Worm (Caenorhabditis elegans): Measurements from ENCODE around the gene C07B5.4.

C07B5.4 gene

DNA sequence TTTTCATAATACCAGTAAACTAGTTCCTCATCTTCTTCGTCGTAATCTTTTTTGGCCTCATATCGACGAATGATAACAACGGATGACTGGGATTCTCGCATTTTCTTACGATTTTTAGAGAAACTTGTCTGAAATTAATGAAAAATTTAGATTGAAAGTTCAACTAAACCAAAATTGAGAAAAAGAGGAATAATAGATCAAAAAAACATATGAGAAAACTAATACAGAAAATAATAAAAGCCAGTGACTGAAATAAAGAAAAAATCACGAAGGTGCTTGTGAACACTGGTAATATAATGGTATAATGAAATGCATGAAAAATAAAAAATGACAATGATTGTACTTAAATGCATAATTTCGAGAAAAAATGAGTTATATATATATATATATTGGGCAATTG is 7.2 kb downstream of the C07B5.4 start, which contains the start of gene C07B5.8:
Gene C07B5.8, minus strand, starts transcription at position 101 of the 400 bp plus-strand sequence.
- TF ChIP-seq nhr-43 (tag; optimal IDR thresholded peaks at IDR 0.05; ENCODE audit: poor library complexity, severe bottlenecking) (no peak), nhr-77 (tag; optimal IDR thresholded peaks at IDR 0.05) (no peak), lsy-12 (tag; optimal IDR thresholded peaks at IDR 0.05) (no peak), hmg-11 (tag; optimal IDR thresholded peaks at IDR 0.05) (no peak), skn-1 (tag; optimal IDR thresholded peaks at IDR 0.05) (no peak), nhr-23 (tag; optimal IDR thresholded peaks at IDR 0.05) (no peak), lin-39 (tag; optimal IDR thresholded peaks at IDR 0.05) (no peak), unc-62 (GFP tag; optimal IDR thresholded peaks at IDR 0.05) (no peak), elt-3 (tag; optimal IDR thresholded peaks at IDR 0.05) (no peak), ceh-16 (tag; optimal IDR thresholded peaks at IDR 0.05) (no peak), fos-1 (tag; optimal IDR thresholded peaks at IDR 0.05) (no peak), sea-2 (GFP tag; optimal IDR thresholded peaks at IDR 0.05) (no peak), mdl-1 (tag; optimal IDR thresholded peaks at IDR 0.05) (no peak), snpc-4 (tag; optimal IDR thresholded peaks at IDR 0.05) (no peak), ztf-11 (tag; optimal IDR thresholded peaks at IDR 0.05) (no peak), fkh-10 (GFP tag; optimal IDR thresholded peaks at IDR 0.05) (no peak)

ce11 chrX:9537538-9538172 is 8.2 kb downstream of the C07B5.4 start:
- peak; percentile 56 for TF ChIP-seq nhr-23 (tag; optimal IDR thresholded peaks at IDR 0.05)
- TF ChIP-seq fos-1 (tag; optimal IDR thresholded peaks at IDR 0.05), result no peak
- TF ChIP-seq ZK546.5 (tag; optimal IDR thresholded peaks at IDR 0.05), result no peak
- peak; percentile 15 for TF ChIP-seq jun-1 (tag; optimal IDR thresholded peaks at IDR 0.05)
- no peak for TF ChIP-seq snpc-4 (tag; optimal IDR thresholded peaks at IDR 0.05)
- TF ChIP-seq pqm-1 (tag; optimal IDR thresholded peaks at IDR 0.05), result peak; percentile 52
- TF ChIP-seq lsy-12 (tag; optimal IDR thresholded peaks at IDR 0.05), result no peak
- TF ChIP-seq ztf-4 (tag; optimal IDR thresholded peaks at IDR 0.05), result no peak
- TF ChIP-seq nhr-25 (tag; optimal IDR thresholded peaks at IDR 0.05), result peak; percentile 84
- peak; percentile 67 for TF ChIP-seq nhr-43 (tag; optimal IDR thresholded peaks at IDR 0.05; ENCODE audit: poor library complexity, severe bottlenecking)
- TF ChIP-seq elt-3 (tag; optimal IDR thresholded peaks at IDR 0.05), result peak in 1 of 3 experiments; percentile 50
- no peak for TF ChIP-seq egl-27 (tag; optimal IDR thresholded peaks at IDR 0.05)

DNA sequence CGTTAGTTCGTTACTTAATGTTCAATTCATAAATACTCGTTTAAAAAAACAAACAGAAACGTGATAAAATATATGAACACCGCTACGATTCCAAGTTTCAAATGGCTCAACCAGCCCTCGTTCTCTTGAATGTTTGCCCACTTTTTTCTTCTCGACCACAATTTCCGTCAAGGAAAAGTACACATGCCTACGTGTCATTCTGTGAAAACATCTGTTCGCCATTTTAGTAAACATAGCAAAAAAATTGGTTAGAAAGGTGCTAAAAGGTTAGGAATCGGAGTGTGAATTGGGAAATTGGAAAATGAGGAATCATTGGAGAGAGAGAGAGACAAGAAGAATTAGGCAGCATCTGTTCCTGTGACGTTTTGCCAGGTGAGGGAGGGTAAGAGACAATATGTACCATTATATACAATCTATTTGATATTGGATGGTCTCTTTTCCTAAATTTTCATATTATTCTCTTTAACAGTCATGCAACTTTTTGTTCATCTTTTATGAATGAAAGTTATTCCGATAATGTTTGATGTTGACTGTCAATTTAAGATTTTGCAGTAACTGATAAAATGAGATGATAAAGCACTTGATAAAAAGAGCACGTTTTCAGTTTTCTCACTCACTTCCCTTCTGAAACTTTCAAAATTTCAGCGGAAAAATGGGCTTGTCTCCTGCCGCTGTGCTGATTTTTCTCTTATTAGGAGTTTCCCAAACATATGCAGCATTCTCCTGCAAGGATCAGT is 10.0 kb downstream of the C07B5.4 start, which contains the start of gene nuc-1:
Gene nuc-1, plus strand, starts transcription at position 612 of the 737 bp plus-strand sequence.
- TF ChIP-seq pha-4 (tag; optimal IDR thresholded peaks at IDR 0.05), result peak; percentile 92
- no peak for TF ChIP-seq lsy-12 (tag; optimal IDR thresholded peaks at IDR 0.05)
- peak; percentile 76 for TF ChIP-seq elt-2 (tag; optimal IDR thresholded peaks at IDR 0.05)
- TF ChIP-seq pqm-1 (tag; optimal IDR thresholded peaks at IDR 0.05), result peak; percentile 61

DNA sequence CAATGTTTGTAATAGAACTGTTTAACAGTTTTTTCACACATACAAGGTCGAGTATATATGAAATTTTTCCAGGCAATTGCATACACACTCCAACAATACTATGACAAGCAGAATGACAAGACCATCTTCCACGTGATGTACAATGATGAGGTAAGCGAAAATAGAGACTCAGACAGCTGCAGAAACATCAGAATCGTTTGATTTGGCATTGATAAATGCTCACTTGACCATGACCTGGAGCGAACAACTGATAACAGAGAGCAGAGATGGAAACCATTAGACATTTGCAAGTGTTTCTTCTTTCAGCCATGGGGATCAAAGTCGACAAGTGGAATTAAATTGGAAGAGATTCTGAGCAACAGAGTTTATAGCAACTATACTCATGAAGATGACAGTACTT is 11.0 kb downstream of the C07B5.4 start:
- TF ChIP-seq lsy-12 (tag; optimal IDR thresholded peaks at IDR 0.05) (no peak), nhr-25 (tag; optimal IDR thresholded peaks at IDR 0.05) (no peak), nhr-76 (tag; optimal IDR thresholded peaks at IDR 0.05) (no peak), pqm-1 (tag; optimal IDR thresholded peaks at IDR 0.05) (peak; percentile 96), mdl-1 (tag; optimal IDR thresholded peaks at IDR 0.05) (peak; percentile 20), daf-12 (tag; optimal IDR thresholded peaks at IDR 0.05) (no peak), R02D3.7 (tag; optimal IDR thresholded peaks at IDR 0.05) (no peak), nhr-11 (tag; optimal IDR thresholded peaks at IDR 0.05) (no peak), fos-1 (tag; optimal IDR thresholded peaks at IDR 0.05) (no peak), lin-15B (tag; optimal IDR thresholded peaks at IDR 0.05) (no peak), nfya-1 (tag; optimal IDR thresholded peaks at IDR 0.05; ENCODE audit: insufficient read depth) (no peak), nhr-237 (tag; optimal IDR thresholded peaks at IDR 0.05) (no peak), jun-1 (tag; optimal IDR thresholded peaks at IDR 0.05) (peak; percentile 67), unc-39 (tag; optimal IDR thresholded peaks at IDR 0.05) (no peak), elt-2 (tag; optimal IDR thresholded peaks at IDR 0.05) (peak; percentile 96), ztf-4 (tag; optimal IDR thresholded peaks at IDR 0.05) (no peak), egl-27 (tag; optimal IDR thresholded peaks at IDR 0.05) (no peak), aly-2 (tag; optimal IDR thresholded peaks at IDR 0.05) (no peak), unc-62 (GFP tag; optimal IDR thresholded peaks at IDR 0.05) (no peak), eor-1 (tag; optimal IDR thresholded peaks at IDR 0.05) (no peak), pha-4 (tag; optimal IDR thresholded peaks at IDR 0.05) (peak; percentile 36)
